Worm (Caenorhabditis elegans): ENCODE measurements around the gene gldc-1.
A peak's percentile ranks its signal among the peaks of the same experiment; 100 is the strongest.

Gene gldc-1

DNA sequence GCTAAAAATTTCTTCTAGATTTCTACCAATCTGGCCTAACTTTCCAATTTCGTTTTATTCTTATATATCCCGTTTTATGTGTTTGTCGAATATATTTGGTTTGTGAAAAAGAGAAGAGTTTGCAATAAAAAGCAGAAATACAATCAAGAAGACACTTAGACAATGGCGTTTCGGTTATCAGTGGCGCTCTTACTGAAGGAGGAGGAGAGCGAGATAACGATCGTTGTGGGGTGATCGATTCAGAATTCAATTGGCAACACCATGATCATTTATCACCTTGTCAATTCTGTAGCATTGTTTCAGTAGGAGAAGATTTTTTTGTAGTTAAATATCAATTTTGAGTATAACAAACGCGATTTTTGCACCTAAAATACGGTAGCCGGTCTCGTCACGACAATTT lies 674 bp upstream of the gldc-1 start:
- TF ChIP-seq unc-39 (tag; optimal IDR thresholded peaks at IDR 0.05), result no peak
- no peak for TF ChIP-seq ztf-11 (tag; optimal IDR thresholded peaks at IDR 0.05)
- TF ChIP-seq ceh-82 (tag; optimal IDR thresholded peaks at IDR 0.05), result no peak
- TF ChIP-seq ztf-4 (tag; optimal IDR thresholded peaks at IDR 0.05), result no peak
- no peak for TF ChIP-seq skn-1 (tag; optimal IDR thresholded peaks at IDR 0.05)
- TF ChIP-seq ceh-28 (tag; optimal IDR thresholded peaks at IDR 0.05), result no peak
- TF ChIP-seq eor-1 (tag; optimal IDR thresholded peaks at IDR 0.05), result no peak
- no peak for TF ChIP-seq elt-3 (tag; optimal IDR thresholded peaks at IDR 0.05)
- TF ChIP-seq aly-2 (tag; optimal IDR thresholded peaks at IDR 0.05), result no peak
- peak; percentile 89 for TF ChIP-seq elt-2 (tag; optimal IDR thresholded peaks at IDR 0.05)
- TF ChIP-seq nhr-237 (tag; optimal IDR thresholded peaks at IDR 0.05), result no peak
- no peak for TF ChIP-seq ama-1 (optimal IDR thresholded peaks at IDR 0.05)
- peak; percentile 79 for TF ChIP-seq pqm-1 (tag; optimal IDR thresholded peaks at IDR 0.05)

DNA sequence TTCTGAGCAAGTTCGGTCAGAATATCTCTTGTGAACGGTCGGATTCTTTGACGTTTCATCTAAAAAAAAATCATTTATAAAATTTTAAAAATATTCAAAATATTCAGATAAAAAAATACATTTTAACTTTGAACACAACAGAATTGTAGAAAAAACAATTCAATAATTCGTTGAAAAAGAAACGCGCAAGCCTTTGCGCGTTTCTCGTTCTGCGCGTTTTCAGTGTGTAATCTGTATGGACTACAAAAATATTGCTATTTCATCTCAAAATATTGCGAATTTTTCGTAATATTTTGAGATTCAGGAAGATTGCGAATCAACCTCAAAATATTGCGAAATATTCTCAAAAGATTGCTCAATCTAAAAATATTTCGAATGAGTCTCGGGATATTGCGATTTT lies 5.7 kb downstream of the gldc-1 start, which contains the start of gene R12C12.7:
Gene R12C12.7 (minus strand): TSS at position 59 of the 400 bp plus-strand sequence.
- TF ChIP-seq ceh-16 (tag; optimal IDR thresholded peaks at IDR 0.05) (no peak), nhr-23 (tag; optimal IDR thresholded peaks at IDR 0.05) (peak; percentile 4), aly-2 (tag; optimal IDR thresholded peaks at IDR 0.05) (no peak), elt-2 (tag; optimal IDR thresholded peaks at IDR 0.05) (peak; percentile 3), fkh-2 (tag; optimal IDR thresholded peaks at IDR 0.05) (no peak), mml-1 (tag; optimal IDR thresholded peaks at IDR 0.05) (no peak), skn-1 (tag; optimal IDR thresholded peaks at IDR 0.05) (no peak), nfya-1 (tag; optimal IDR thresholded peaks at IDR 0.05; ENCODE audit: insufficient read depth) (no peak), pqm-1 (tag; optimal IDR thresholded peaks at IDR 0.05) (peak; percentile 79), nhr-77 (tag; optimal IDR thresholded peaks at IDR 0.05) (no peak), fos-1 (tag; optimal IDR thresholded peaks at IDR 0.05) (no peak), fkh-10 (GFP tag; optimal IDR thresholded peaks at IDR 0.05) (no peak), ama-1 (optimal IDR thresholded peaks at IDR 0.05) (no peak), jun-1 (tag; optimal IDR thresholded peaks at IDR 0.05) (no peak), egl-27 (tag; optimal IDR thresholded peaks at IDR 0.05) (no peak), R02D3.7 (tag; optimal IDR thresholded peaks at IDR 0.05) (no peak), unc-39 (tag; optimal IDR thresholded peaks at IDR 0.05) (no peak), ceh-9 (tag; optimal IDR thresholded peaks at IDR 0.05) (no peak), daf-12 (tag; optimal IDR thresholded peaks at IDR 0.05) (no peak), nhr-43 (tag; optimal IDR thresholded peaks at IDR 0.05; ENCODE audit: poor library complexity, severe bottlenecking) (no peak), zag-1 (tag; optimal IDR thresholded peaks at IDR 0.05) (no peak), nhr-28 (tag; optimal IDR thresholded peaks at IDR 0.05) (no peak), nhr-11 (tag; optimal IDR thresholded peaks at IDR 0.05) (no peak), pha-4 (tag; optimal IDR thresholded peaks at IDR 0.05) (no peak), sea-2 (GFP tag; optimal IDR thresholded peaks at IDR 0.05) (no peak)

DNA sequence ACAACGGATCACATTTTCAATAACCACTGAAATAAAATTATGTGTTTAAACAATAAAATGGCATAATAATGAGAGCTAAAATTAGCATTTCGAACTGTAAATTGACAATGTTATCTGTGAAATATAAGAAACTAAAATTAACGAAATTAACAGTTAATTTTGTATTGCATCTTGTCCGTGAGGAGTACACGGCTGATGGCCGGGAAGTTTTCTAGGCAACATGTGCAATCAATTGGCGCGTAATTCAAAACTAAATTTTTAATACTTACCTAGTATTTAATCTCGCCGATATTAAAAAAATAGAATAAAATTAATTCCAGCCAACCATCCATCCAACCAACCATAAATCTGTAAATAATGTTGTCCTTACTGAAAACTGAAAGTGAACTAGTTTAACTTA lies 11.3 kb downstream of the gldc-1 start:
- TF ChIP-seq nhr-12 (tag; optimal IDR thresholded peaks at IDR 0.05) (no peak), lin-15B (tag; optimal IDR thresholded peaks at IDR 0.05) (peak; percentile 67), daf-12 (tag; optimal IDR thresholded peaks at IDR 0.05) (no peak), ceh-28 (tag; optimal IDR thresholded peaks at IDR 0.05) (peak; percentile 26), jun-1 (tag; optimal IDR thresholded peaks at IDR 0.05) (peak; percentile 49), elt-2 (tag; optimal IDR thresholded peaks at IDR 0.05) (peak; percentile 28), fos-1 (tag; optimal IDR thresholded peaks at IDR 0.05) (no peak), nfya-1 (tag; optimal IDR thresholded peaks at IDR 0.05; ENCODE audit: insufficient read depth) (peak; percentile 73), nhr-23 (tag; optimal IDR thresholded peaks at IDR 0.05) (peak; percentile 88), nhr-25 (tag; optimal IDR thresholded peaks at IDR 0.05) (peak; percentile 80), snpc-4 (tag; optimal IDR thresholded peaks at IDR 0.05) (peak; percentile 59), nhr-43 (tag; optimal IDR thresholded peaks at IDR 0.05; ENCODE audit: poor library complexity, severe bottlenecking) (peak; percentile 96), hmg-11 (tag; optimal IDR thresholded peaks at IDR 0.05) (peak; percentile 65), fkh-10 (GFP tag; optimal IDR thresholded peaks at IDR 0.05) (no peak), pha-4 (tag; optimal IDR thresholded peaks at IDR 0.05) (peak; percentile 84), nhr-11 (tag; optimal IDR thresholded peaks at IDR 0.05) (no peak), R02D3.7 (tag; optimal IDR thresholded peaks at IDR 0.05) (peak; percentile 21), lsy-12 (tag; optimal IDR thresholded peaks at IDR 0.05) (peak; percentile 65), nhr-67 (tag; optimal IDR thresholded peaks at IDR 0.05) (no peak)

Measured in whole organism, L3 larva.